Worm (Caenorhabditis elegans) whole organism, L4 larva: ENCODE results near the gene F57C7.4.

Source experiments
- F37D6.2 ChIP-seq: sonication (generic microtip); optimal IDR thresholded peaks from 2 replicates; lab custom pipeline; 2016; ENCODE audit warnings: mild to moderate bottlenecking, missing genetic modification characterization, missing compliant biosample characterization
- Y5F2A.4 ChIP-seq: fragments of 200-800 bp; sonication (Bioruptor generic); optimal IDR thresholded peaks from 2 replicates; lab custom pipeline; 2018; ENCODE audit warnings: mild to moderate bottlenecking, missing genetic modification characterization, missing compliant biosample characterization
- ama-1 ChIP-seq: fragments of 150-350 bp; optimal IDR thresholded peaks from 2 replicates; lab custom pipeline; 2014; ENCODE audit warnings: inconsistent platforms, mixed read lengths
- daf-19 ChIP-seq: fragments of 200-800 bp; sonication (Bioruptor generic); conservative IDR thresholded peaks from 2 replicates; pipeline ENCODE4 v1.3.6; 2022; ENCODE audit warnings: missing genetic modification characterization, missing compliant biosample characterization
- egl-27 ChIP-seq: sonication (generic microtip); optimal IDR thresholded peaks from 3 replicates; lab custom pipeline; 2017; ENCODE audit warnings: missing biosample characterization, missing genetic modification reagents, missing genetic modification characterization
- nhr-11 ChIP-seq: fragments of 150-350 bp; optimal IDR thresholded peaks from 2 replicates; lab custom pipeline; 2014; ENCODE audit warnings: missing biosample characterization, missing genetic modification characterization
- nhr-237 ChIP-seq: sonication (generic microtip); optimal IDR thresholded peaks from 2 replicates; lab custom pipeline; 2017; ENCODE audit warnings: missing biosample characterization, missing genetic modification characterization
- nhr-77 ChIP-seq: fragments of 150-350 bp; optimal IDR thresholded peaks from 2 replicates; lab custom pipeline; 2014; ENCODE audit warnings: missing biosample characterization, missing genetic modification characterization
- pqm-1 ChIP-seq: sonication (generic microtip); optimal IDR thresholded peaks from 2 replicates; lab custom pipeline; 2017; ENCODE audit warnings: missing biosample characterization, missing genetic modification characterization
- zag-1 ChIP-seq: fragments of 150-350 bp; optimal IDR thresholded peaks from 2 replicates; lab custom pipeline; 2014; ENCODE audit warnings: missing biosample characterization, missing genetic modification characterization

ce11 chrX:10622607-10623006 lies 33.2 kb upstream of the F57C7.4 start:
- no peak for TF ChIP-seq Y5F2A.4
- no peak for TF ChIP-seq F37D6.2 (tag; lab: Kevin White, UChicago)
- no peak for TF ChIP-seq pqm-1 (tag; lab: Kevin White, UChicago)
- TF ChIP-seq nhr-11 = no peak
- no peak for TF ChIP-seq nhr-237
- TF ChIP-seq nhr-77 (tag; lab: Kevin White, UChicago) = no peak
- TF ChIP-seq egl-27 = no peak
- no peak for TF ChIP-seq daf-19
- no peak for TF ChIP-seq zag-1 (tag; lab: Kevin White, UChicago)
- TF ChIP-seq ama-1 (lab: Kevin White, UChicago) = no peak
